Worm (Caenorhabditis elegans) whole organism, late embryonic: ENCODE measurements around the gene T12E12.6.

ENCODE experiments used
- ceh-9 ChIP-seq: sonication (generic microtip); optimal IDR thresholded peaks from 2 replicates; lab custom pipeline; 2016; ENCODE audit warnings: mild to moderate bottlenecking, missing genetic modification characterization, inconsistent platforms, missing compliant biosample characterization
- che-1 ChIP-seq: sonication (generic microtip); optimal IDR thresholded peaks from 2 replicates; lab custom pipeline; 2016; ENCODE audit warnings: mild to moderate bottlenecking, missing genetic modification characterization, missing compliant biosample characterization
- pag-3 ChIP-seq: sonication (generic microtip); optimal IDR thresholded peaks from 2 replicates; lab custom pipeline; 2016; ENCODE audit warnings: missing compliant biosample characterization, missing genetic modification characterization, borderline replicate concordance
- pros-1 ChIP-seq: fragments of 150-350 bp; optimal IDR thresholded peaks from 2 replicates; lab custom pipeline; 2014; ENCODE audit warnings: missing biosample characterization, missing genetic modification reagents, missing genetic modification characterization

- no peak for TF ChIP-seq che-1
- no peak for TF ChIP-seq pros-1
- no peak for TF ChIP-seq pag-3 (tag; lab: Kevin White, UChicago)
- no peak for TF ChIP-seq ceh-9 (tag; lab: Kevin White, UChicago)
Measured at ce11 chrIV:5607343-5607742, 33.4 kb upstream of the T12E12.6 start.
